Worm (Caenorhabditis elegans) whole organism, L2 larva: Measurements from ENCODE around the gene unc-70.

Experiments used
- C34F6.9 ChIP-seq: fragments of 150-350 bp; optimal IDR thresholded peaks from 2 replicates; lab custom pipeline; 2014; ENCODE audit warnings: missing biosample characterization, missing genetic modification characterization
- F13H6.1 ChIP-seq: sonication (generic microtip); optimal IDR thresholded peaks from 2 replicates; lab custom pipeline; 2016; ENCODE audit warnings: missing genetic modification characterization, missing compliant biosample characterization
- R02D3.7 ChIP-seq: fragments of 150-350 bp; optimal IDR thresholded peaks from 2 replicates; lab custom pipeline; 2014; ENCODE audit warnings: missing biosample characterization, missing genetic modification characterization
- Y55F3AM.14 ChIP-seq: fragments of 200-800 bp; sonication (Bioruptor generic); optimal IDR thresholded peaks from 2 replicates; lab custom pipeline; 2018; ENCODE audit warnings: mild to moderate bottlenecking, missing genetic modification characterization, missing compliant biosample characterization
- ZK546.5 ChIP-seq: sonication (generic microtip); optimal IDR thresholded peaks from 2 replicates; lab custom pipeline; 2017; ENCODE audit warnings: missing biosample characterization, missing genetic modification characterization
- aly-2 ChIP-seq: fragments of 150-350 bp; optimal IDR thresholded peaks from 2 replicates; lab custom pipeline; 2014; ENCODE audit warnings: missing biosample characterization, missing genetic modification characterization
- blmp-1 ChIP-seq: sonication (generic microtip); optimal IDR thresholded peaks from 2 replicates; lab custom pipeline; 2017; ENCODE audit warnings: missing genetic modification characterization, mild to moderate bottlenecking, missing compliant biosample characterization, antibody characterized with exemption, moderate library complexity; ENCODE audit not compliant: insufficient read depth
- dmd-4 ChIP-seq: sonication (generic microtip); optimal IDR thresholded peaks from 2 replicates; lab custom pipeline; 2017; ENCODE audit warnings: missing biosample characterization, missing genetic modification characterization
- egl-27 ChIP-seq: sonication (generic microtip); optimal IDR thresholded peaks from 3 replicates; lab custom pipeline; 2017; ENCODE audit warnings: missing biosample characterization, missing genetic modification reagents, missing genetic modification characterization
- fos-1 ChIP-seq: fragments of 150-350 bp; optimal IDR thresholded peaks from 2 replicates; lab custom pipeline; 2014; ENCODE audit warnings: missing biosample characterization, missing genetic modification characterization
- gmeb-1 ChIP-seq: fragments of 150-350 bp; optimal IDR thresholded peaks from 2 replicates; lab custom pipeline; 2014; ENCODE audit warnings: missing biosample characterization, missing genetic modification characterization
- lin-11 ChIP-seq: fragments of 150-350 bp; sonication (generic microtip); optimal IDR thresholded peaks from 2 replicates; lab custom pipeline; 2014; ENCODE audit warnings: missing biosample characterization, missing genetic modification characterization, inconsistent platforms, mixed read lengths
- lin-13 ChIP-seq: fragments of 150-350 bp; optimal IDR thresholded peaks from 2 replicates; lab custom pipeline; 2014; ENCODE audit warnings: missing biosample characterization, missing genetic modification reagents, missing genetic modification characterization
- lin-39 ChIP-seq: fragments of 150-350 bp; optimal IDR thresholded peaks from 2 replicates; lab custom pipeline; 2014; ENCODE audit warnings: missing biosample characterization, missing genetic modification reagents, missing genetic modification characterization
- lsy-2 ChIP-seq, 2 experiments: fragments of 150-350 bp in 1 of 2; sonication (generic microtip) in 1 of 2; optimal IDR thresholded peaks; 2 replicates each; lab custom pipeline; 2014 to 2017; ENCODE audit warnings: missing biosample characterization in 2 of 2, missing genetic modification characterization in 2 of 2
- mab-5 ChIP-seq: fragments of 150-350 bp; optimal IDR thresholded peaks from 2 replicates; lab custom pipeline; 2014; ENCODE audit warnings: missing biosample characterization, missing genetic modification characterization
- mbf-1 ChIP-seq: sonication (generic microtip); optimal IDR thresholded peaks from 2 replicates; lab custom pipeline; 2017; ENCODE audit warnings: missing biosample characterization, missing genetic modification characterization
- mdl-1 ChIP-seq, 2 experiments: fragments of 150-350 bp in 1 of 2; sonication (generic microtip) in 1 of 2; optimal IDR thresholded peaks; 2 replicates each; lab custom pipeline; 2017; ENCODE audit warnings: missing biosample characterization in 2 of 2, missing genetic modification characterization in 2 of 2
- nhr-10 ChIP-seq: sonication (generic microtip); optimal IDR thresholded peaks from 2 replicates; lab custom pipeline; 2017; ENCODE audit warnings: missing biosample characterization, missing genetic modification characterization
- nhr-12 ChIP-seq: fragments of 150-350 bp; optimal IDR thresholded peaks from 2 replicates; lab custom pipeline; 2014; ENCODE audit warnings: missing biosample characterization, missing genetic modification characterization
- nhr-129 ChIP-seq: fragments of 150-350 bp; optimal IDR thresholded peaks from 2 replicates; lab custom pipeline; 2014; ENCODE audit warnings: missing biosample characterization, missing genetic modification characterization
- nhr-21 ChIP-seq: fragments of 150-350 bp; optimal IDR thresholded peaks from 2 replicates; lab custom pipeline; 2014; ENCODE audit warnings: missing biosample characterization, missing genetic modification characterization
- nhr-237 ChIP-seq: fragments of 150-350 bp; optimal IDR thresholded peaks from 2 replicates; lab custom pipeline; 2014; ENCODE audit warnings: missing biosample characterization, missing genetic modification characterization
- nhr-25 ChIP-seq: fragments of 150-350 bp; sonication (generic microtip); optimal IDR thresholded peaks from 3 replicates; lab custom pipeline; 2014; ENCODE audit warnings: missing biosample characterization, missing genetic modification characterization
- nhr-6 ChIP-seq: fragments of 150-350 bp; optimal IDR thresholded peaks from 2 replicates; lab custom pipeline; 2014; ENCODE audit warnings: missing biosample characterization, missing genetic modification characterization
- peb-1 ChIP-seq: fragments of 150-350 bp; optimal IDR thresholded peaks from 2 replicates; lab custom pipeline; 2014; ENCODE audit warnings: missing biosample characterization, missing genetic modification characterization
- sem-4 ChIP-seq: fragments of 150-350 bp; optimal IDR thresholded peaks from 2 replicates; lab custom pipeline; 2014; ENCODE audit warnings: missing biosample characterization, missing genetic modification reagents, missing genetic modification characterization
- skn-1 ChIP-seq: sonication (generic microtip); optimal IDR thresholded peaks from 2 replicates; lab custom pipeline; 2017; ENCODE audit warnings: missing biosample characterization, missing genetic modification characterization
- sma-3 ChIP-seq: sonication (generic microtip); optimal IDR thresholded peaks from 2 replicates; lab custom pipeline; 2016; ENCODE audit warnings: missing genetic modification reagents, missing genetic modification characterization, missing compliant biosample characterization
- sma-9 ChIP-seq, 2 experiments: fragments of 150-350 bp in 1 of 2; sonication (generic microtip) in 1 of 2; optimal IDR thresholded peaks; 2 replicates each; lab custom pipeline; 2014 to 2016; ENCODE audit warnings: missing genetic modification characterization in 2 of 2, mild to moderate bottlenecking in 1 of 2, missing biosample characterization in 1 of 2, missing compliant biosample characterization in 1 of 2, missing genetic modification reagents in 1 of 2, moderate library complexity in 1 of 2
- snpc-4 ChIP-seq: fragments of 150-350 bp; optimal IDR thresholded peaks from 2 replicates; lab custom pipeline; 2014; ENCODE audit warnings: missing biosample characterization, missing genetic modification characterization
- unc-39 ChIP-seq: fragments of 150-350 bp; optimal IDR thresholded peaks from 2 replicates; lab custom pipeline; 2014; ENCODE audit warnings: missing biosample characterization, missing genetic modification characterization
- unc-62 ChIP-seq: fragments of 150-350 bp; optimal IDR thresholded peaks from 2 replicates; lab custom pipeline; 2014; ENCODE audit warnings: missing biosample characterization, missing genetic modification reagents, missing genetic modification characterization
- zag-1 ChIP-seq: fragments of 150-350 bp; optimal IDR thresholded peaks from 2 replicates; lab custom pipeline; 2014; ENCODE audit warnings: missing biosample characterization, missing genetic modification characterization
- ztf-1 ChIP-seq: fragments of 200-800 bp; sonication (Bioruptor generic); conservative IDR thresholded peaks from 2 replicates; pipeline ENCODE4 v1.3.6; 2022; ENCODE audit warnings: missing genetic modification characterization, missing compliant biosample characterization
- ztf-11 ChIP-seq: sonication (generic microtip); optimal IDR thresholded peaks from 2 replicates; lab custom pipeline; 2017; ENCODE audit warnings: missing biosample characterization, missing genetic modification characterization
- ztf-4 ChIP-seq: fragments of 150-350 bp; optimal IDR thresholded peaks from 2 replicates; lab custom pipeline; 2014; ENCODE audit warnings: missing biosample characterization, missing genetic modification characterization

The unc-70 gene

DNA sequence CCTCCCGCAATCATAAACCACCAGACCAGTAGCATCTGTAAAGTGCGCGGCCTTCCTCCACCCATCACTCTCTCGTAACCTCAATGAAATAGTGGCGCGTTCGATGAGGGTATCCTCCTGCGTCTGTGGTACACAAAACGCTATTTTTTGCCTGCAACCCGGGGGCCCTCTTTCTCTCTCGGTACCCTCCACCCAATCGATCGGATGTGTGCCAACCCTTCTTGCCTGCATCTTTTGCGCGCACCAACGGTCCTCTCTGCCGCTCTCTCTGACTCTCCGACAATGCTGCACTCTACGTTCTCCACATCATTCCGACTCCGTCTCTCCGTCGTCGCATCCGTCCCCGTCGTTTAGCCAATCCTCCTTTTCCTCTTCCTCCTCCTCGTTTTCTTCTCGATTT, 1.6 kb upstream of the unc-70 start (continued):
- TF ChIP-seq unc-62 (GFP tag; lab: Kevin White, UChicago) (no peak), skn-1 (no peak), F13H6.1 (tag; lab: Kevin White, UChicago) (peak; percentile 95), unc-39 (tag; lab: Kevin White, UChicago) (peak; percentile 56), zag-1 (tag; lab: Kevin White, UChicago) (peak; percentile 75), nhr-10 (tag; lab: Kevin White, UChicago) (peak; percentile 0), ztf-11 (tag; lab: Kevin White, UChicago) (peak; percentile 7), Y55F3AM.14 (GFP tag; lab: Kevin White, UChicago) (peak; percentile 30), dmd-4 (tag; lab: Kevin White, UChicago) (no peak)

DNA sequence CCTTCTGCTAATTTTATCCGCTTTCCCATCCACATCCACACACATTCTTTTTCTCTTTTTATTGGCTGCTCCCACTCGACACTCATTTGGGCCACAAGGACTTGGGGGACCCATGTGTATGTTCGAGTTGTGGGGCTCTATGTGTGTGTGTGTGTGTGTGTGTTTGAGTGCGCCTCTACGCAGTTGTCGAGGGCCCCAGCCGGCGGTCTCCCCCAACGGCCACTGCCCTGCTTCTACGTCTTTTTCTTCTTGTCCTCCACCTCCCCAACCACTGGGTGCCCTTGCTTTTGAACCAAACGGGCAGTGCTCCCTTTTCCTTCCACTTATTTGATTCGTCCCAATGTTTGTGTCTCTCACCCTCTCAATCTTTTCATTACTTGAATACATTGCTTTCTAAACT, 515 bp upstream of the unc-70 start:
- TF ChIP-seq sem-4 (tag; lab: Kevin White, UChicago): peak; percentile 32
- TF ChIP-seq sma-9 (GFP tag; optimal IDR thresholded peaks at IDR 0.05; lab: Kevin White, UChicago): peak; percentile 24
- no peak for TF ChIP-seq sma-9 (tag; optimal IDR thresholded peaks at IDR 0.05; lab: Kevin White, UChicago)
- peak in 1 of 2 experiments; percentile 12 for TF ChIP-seq lsy-2 (tag; optimal IDR thresholded peaks at IDR 0.05; lab: Kevin White, UChicago)
- TF ChIP-seq Y55F3AM.14 (GFP tag; lab: Kevin White, UChicago): no peak
- no peak for TF ChIP-seq ztf-11 (tag; lab: Kevin White, UChicago)
- TF ChIP-seq zag-1 (tag; lab: Kevin White, UChicago): peak; percentile 16
- TF ChIP-seq snpc-4 (tag; lab: Kevin White, UChicago): peak; percentile 88
- TF ChIP-seq F13H6.1 (tag; lab: Kevin White, UChicago): peak; percentile 37
- TF ChIP-seq blmp-1 (tag; lab: Kevin White, UChicago): no peak
- TF ChIP-seq C34F6.9: peak; percentile 29
- peak; percentile 4 for TF ChIP-seq lin-11 (tag; lab: Kevin White, UChicago)

DNA sequence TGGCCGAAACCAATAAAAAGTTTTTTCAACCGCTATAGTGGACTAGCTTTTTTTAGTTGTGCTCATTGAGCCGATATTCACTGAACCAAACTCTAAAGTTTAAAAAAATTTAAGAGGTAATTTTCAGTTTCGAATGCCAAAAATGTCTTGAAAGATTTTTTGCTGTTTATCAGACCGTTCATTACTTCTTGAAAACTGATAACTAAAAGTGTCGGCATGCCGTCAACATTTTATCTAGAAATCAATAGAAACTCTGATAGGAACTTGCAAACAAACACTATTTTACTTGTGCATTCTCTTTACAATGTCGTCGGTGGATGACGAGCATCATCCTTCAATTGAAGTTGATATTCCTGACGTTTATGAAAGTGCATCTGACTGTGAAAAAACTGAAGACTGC, 597 bp downstream of the unc-70 start:
- no peak for TF ChIP-seq nhr-237 (tag; lab: Kevin White, UChicago)
- no peak for TF ChIP-seq nhr-10 (tag; lab: Kevin White, UChicago)
- no peak for TF ChIP-seq lin-39 (tag; lab: Kevin White, UChicago)
- no peak for TF ChIP-seq unc-39 (tag; lab: Kevin White, UChicago)
- TF ChIP-seq zag-1 (tag; lab: Kevin White, UChicago): no peak
- TF ChIP-seq fos-1 (tag; lab: Kevin White, UChicago): peak; percentile 59
- no peak for TF ChIP-seq ztf-4 (tag; lab: Kevin White, UChicago)
- TF ChIP-seq ztf-11 (tag; lab: Kevin White, UChicago): no peak
- TF ChIP-seq peb-1: no peak

DNA sequence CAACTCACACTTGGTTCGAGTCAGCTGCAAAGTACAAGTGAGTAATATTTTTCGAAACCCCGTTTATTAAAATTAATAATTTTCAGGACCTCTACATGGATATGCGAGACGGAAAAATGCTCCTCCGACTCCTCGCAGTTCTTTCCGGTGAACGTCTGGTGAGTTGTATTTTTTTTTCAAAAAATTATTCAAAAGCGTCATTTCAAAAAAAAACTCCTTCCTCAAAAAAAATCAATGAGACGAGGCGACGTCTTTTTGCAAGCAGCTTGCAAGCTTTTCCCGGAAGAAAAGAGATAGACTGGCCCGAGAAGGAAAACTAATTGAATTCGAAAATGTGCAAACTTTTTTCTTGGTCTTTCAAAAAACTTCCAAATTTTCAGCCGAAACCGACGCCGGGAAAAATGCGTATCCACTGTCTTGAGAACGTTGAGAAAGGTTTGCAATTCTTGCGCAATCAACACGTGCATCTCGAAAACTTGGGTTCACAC, 1.4 kb downstream of the unc-70 start:
- TF ChIP-seq ZK546.5 (tag; lab: Kevin White, UChicago): no peak
- TF ChIP-seq sma-9 (GFP tag; optimal IDR thresholded peaks at IDR 0.05; lab: Kevin White, UChicago): no peak
- TF ChIP-seq sma-9 (tag; optimal IDR thresholded peaks at IDR 0.05; lab: Kevin White, UChicago): no peak
- no peak for TF ChIP-seq nhr-129 (tag; lab: Kevin White, UChicago)
- TF ChIP-seq Y55F3AM.14 (GFP tag; lab: Kevin White, UChicago): no peak
- TF ChIP-seq lsy-2 (tag; optimal IDR thresholded peaks at IDR 0.05; lab: Kevin White, UChicago): no peak
- TF ChIP-seq lin-11 (tag; lab: Kevin White, UChicago): no peak
- no peak for TF ChIP-seq nhr-10 (tag; lab: Kevin White, UChicago)
- no peak for TF ChIP-seq peb-1
- no peak for TF ChIP-seq sma-3
- TF ChIP-seq nhr-25 (tag; lab: Kevin White, UChicago): no peak
- no peak for TF ChIP-seq mab-5 (tag; lab: Kevin White, UChicago)
- TF ChIP-seq R02D3.7 (tag; lab: Kevin White, UChicago): no peak
- TF ChIP-seq gmeb-1 (tag; lab: Kevin White, UChicago): no peak
- no peak for TF ChIP-seq ztf-11 (tag; lab: Kevin White, UChicago)
- no peak for TF ChIP-seq ztf-1
- TF ChIP-seq lin-39 (tag; lab: Kevin White, UChicago): no peak
- no peak for TF ChIP-seq snpc-4 (tag; lab: Kevin White, UChicago)
- TF ChIP-seq aly-2 (tag; lab: Kevin White, UChicago): no peak
- no peak for TF ChIP-seq nhr-6 (tag; lab: Kevin White, UChicago)

DNA sequence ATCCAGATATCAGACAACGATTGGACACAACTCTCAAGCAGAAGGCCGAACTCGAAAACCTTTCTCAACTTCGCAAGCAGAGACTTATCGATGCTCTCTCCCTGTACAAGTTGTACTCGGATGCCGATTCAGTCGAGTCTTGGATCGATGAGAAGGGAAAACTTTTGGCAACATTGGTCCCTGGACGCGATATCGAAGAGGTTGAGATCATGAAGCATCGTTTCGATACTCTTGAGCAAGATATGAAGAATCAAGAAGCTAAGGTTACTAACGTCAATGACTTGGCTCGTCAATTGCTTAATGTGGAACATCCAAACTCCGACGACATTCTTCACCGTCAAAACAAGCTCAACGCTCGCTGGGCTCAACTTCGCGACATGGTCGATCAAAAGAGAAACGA, 3.9 kb downstream of the unc-70 start:
- TF ChIP-seq gmeb-1 (tag; lab: Kevin White, UChicago): no peak
- TF ChIP-seq lin-11 (tag; lab: Kevin White, UChicago): no peak
- no peak for TF ChIP-seq mbf-1 (tag; lab: Kevin White, UChicago)
- TF ChIP-seq nhr-25 (tag; lab: Kevin White, UChicago): no peak
- TF ChIP-seq nhr-12 (tag; lab: Kevin White, UChicago): no peak
- no peak for TF ChIP-seq egl-27 (tag; lab: Kevin White, UChicago)
- no peak for TF ChIP-seq nhr-21
- TF ChIP-seq ztf-11 (tag; lab: Kevin White, UChicago): no peak
- TF ChIP-seq mdl-1 (tag; optimal IDR thresholded peaks at IDR 0.05; lab: Kevin White, UChicago): no peak
- no peak for TF ChIP-seq sem-4 (tag; lab: Kevin White, UChicago)
- TF ChIP-seq nhr-237 (tag; lab: Kevin White, UChicago): no peak
- no peak for TF ChIP-seq blmp-1 (tag; lab: Kevin White, UChicago)
- TF ChIP-seq nhr-10 (tag; lab: Kevin White, UChicago): no peak
- no peak for TF ChIP-seq C34F6.9
- TF ChIP-seq ztf-4 (tag; lab: Kevin White, UChicago): no peak
- no peak for TF ChIP-seq lin-13
- TF ChIP-seq unc-62 (GFP tag; lab: Kevin White, UChicago): no peak
- TF ChIP-seq zag-1 (tag; lab: Kevin White, UChicago): no peak
- no peak for TF ChIP-seq nhr-129 (tag; lab: Kevin White, UChicago)
